Worm (Caenorhabditis elegans): Measurements from ENCODE around the gene unc-3.
A peak's percentile ranks its signal among the peaks of the same experiment; 100 is the strongest.

unc-3 gene

ce11 chrX:14744496-14744895 is 28.8 kb upstream of the unc-3 start (continued):
- TF ChIP-seq nhr-10 (tag; optimal IDR thresholded peaks at IDR 0.05) (no peak), saeg-2 (GFP tag; IDR thresholded peaks at IDR 0.05) (no peak), php-3 (GFP tag; IDR thresholded peaks at IDR 0.05) (peak; percentile 70), tra-1 (GFP tag; IDR thresholded peaks at IDR 0.05) (no peak), zip-11 (GFP tag; IDR thresholded peaks at IDR 0.05) (no peak), lin-1 (GFP tag; IDR thresholded peaks at IDR 0.05) (no peak), mxl-3 (GFP tag; optimal IDR thresholded peaks at IDR 0.05) (no peak), zag-1 (tag; optimal IDR thresholded peaks at IDR 0.05) (no peak), nhr-102 (tag; optimal IDR thresholded peaks at IDR 0.05) (no peak), daf-19 (GFP tag; conservative IDR thresholded peaks at IDR 0.05) (no peak), nhr-111 (GFP tag; optimal IDR thresholded peaks at IDR 0.05) (no peak), aly-2 (tag; optimal IDR thresholded peaks at IDR 0.05) (no peak), aha-1 (tag) (peak; percentile 24), attf-4 (tag; optimal IDR thresholded peaks at IDR 0.05) (no peak), cey-2 (tag; optimal IDR thresholded peaks at IDR 0.05; ENCODE audit: borderline replicate concordance, insufficient read depth) (no peak), nhr-76 (tag; optimal IDR thresholded peaks at IDR 0.05) (no peak), ceh-82 (tag; optimal IDR thresholded peaks at IDR 0.05) (no peak), F49E8.2 (tag; optimal IDR thresholded peaks at IDR 0.05; ENCODE audit: borderline replicate concordance) (no peak), tag-97 (GFP tag; IDR thresholded peaks at IDR 0.05) (no peak), nhr-41 (GFP tag; IDR thresholded peaks at IDR 0.05) (no peak), ZK546.5 (tag; optimal IDR thresholded peaks at IDR 0.05) (no peak), lin-29 (GFP tag; IDR thresholded peaks at IDR 0.05) (no peak), unc-62 (GFP tag; optimal IDR thresholded peaks at IDR 0.05 in 1 of 2) (no peak), unc-62 (tag; optimal IDR thresholded peaks at IDR 0.05) (no peak), pha-4 (GFP tag; IDR thresholded peaks at IDR 0.05) (no peak; the same call in 1 of the 2 replicates), pha-4 (tag; optimal IDR thresholded peaks at IDR 0.05) (no peak), nhr-28 (tag; optimal IDR thresholded peaks at IDR 0.05) (peak; percentile 11), ztf-11 (tag; optimal IDR thresholded peaks at IDR 0.05) (no peak), lir-3 (tag; optimal IDR thresholded peaks at IDR 0.05) (no peak), D1046.2 (GFP tag; IDR thresholded peaks at IDR 0.05) (peak; percentile 50; the same call in 1 of the 2 replicates), daf-12 (tag; optimal IDR thresholded peaks at IDR 0.05) (no peak), hif-1 (tag; optimal IDR thresholded peaks at IDR 0.05) (peak in 1 of 2 experiments; percentile 56), nhr-48 (tag; optimal IDR thresholded peaks at IDR 0.05) (peak; percentile 41), ceh-32 (tag; optimal IDR thresholded peaks at IDR 0.05; ENCODE audit: poor library complexity) (peak; percentile 8), R02D3.7 (tag; optimal IDR thresholded peaks at IDR 0.05) (no peak), unc-39 (tag; optimal IDR thresholded peaks at IDR 0.05) (no peak), F26F4.8 (GFP tag; conservative IDR thresholded peaks at IDR 0.05) (no peak), arid-1 (GFP tag; conservative IDR thresholded peaks at IDR 0.05) (peak; percentile 43; the same call in 1 of the 2 replicates), zip-2 (tag; optimal IDR thresholded peaks at IDR 0.05) (no peak), Y48G9A.11 (GFP tag; IDR thresholded peaks at IDR 0.05) (no peak), ama-1 (optimal IDR thresholded peaks at IDR 0.05) (no peak), daf-16 (GFP tag; optimal IDR thresholded peaks at IDR 0.05) (peak in 1 of 2 experiments; percentile 39), daf-16 (tag; optimal IDR thresholded peaks at IDR 0.05) (peak; percentile 82), F44E2.7 (GFP tag; IDR thresholded peaks at IDR 0.05) (0 out of 2 replicates have a peak, but pooled peaks have one; percentile 46), snpc-1.2 (GFP tag; IDR thresholded peaks at IDR 0.05) (no peak), Y105C5A.15 (GFP tag; IDR thresholded peaks at IDR 0.05) (no peak), rbr-2 (tag; optimal IDR thresholded peaks at IDR 0.05) (peak; percentile 36), lim-7 (GFP tag; IDR thresholded peaks at IDR 0.05) (no peak), lin-15B (tag; optimal IDR thresholded peaks at IDR 0.05) (no peak), nhr-237 (tag; optimal IDR thresholded peaks at IDR 0.05) (no peak), mep-1 (tag; optimal IDR thresholded peaks at IDR 0.05) (no peak), ceh-20 (GFP tag; IDR thresholded peaks at IDR 0.05) (no peak), mdt-29 (GFP tag; IDR thresholded peaks at IDR 0.05) (no peak), mxl-2 (GFP tag; conservative IDR thresholded peaks at IDR 0.05) (no peak)

Data from whole organism, L4 larva.